Fruit fly (Drosophila melanogaster) whole organism, pupa: ENCODE measurements around the gene ppk17.

Source experiments
- CG10348 ChIP-seq: fragments of 200-800 bp; sonication (Bioruptor generic); IDR thresholded peaks from 2 replicates; pipeline ENCODE4 v1.3.6; 2022; ENCODE audit warnings: missing biosample characterization, missing genetic modification characterization
- CG32121 ChIP-seq: fragments of 200-800 bp; sonication (Bioruptor generic); IDR thresholded peaks from 2 replicates; pipeline ENCODE4 v1.3.6; 2022; ENCODE audit warnings: missing biosample characterization, missing genetic modification characterization
- CG8159 ChIP-seq: fragments of 200-800 bp; sonication (Bioruptor generic); optimal IDR thresholded peaks from 3 replicates; lab custom pipeline; 2018; ENCODE audit warnings: missing biosample characterization, mild to moderate bottlenecking, missing genetic modification characterization, moderate library complexity
- fd96Ca ChIP-seq: fragments of 200-800 bp; sonication (Bioruptor generic); IDR thresholded peaks from 3 replicates; pipeline ENCODE4 v1.3.6; 2022; ENCODE audit warnings: missing biosample characterization, missing genetic modification characterization

dm6 chr2L:16710677-16711076, 49.7 kb downstream of the ppk17 start:
- TF ChIP-seq CG10348 (GFP tag; lab: Robert Waterston, UW): no peak
- TF ChIP-seq CG32121 (GFP tag; lab: Robert Waterston, UW): no peak
- TF ChIP-seq fd96Ca (GFP tag; lab: Robert Waterston, UW): no peak
- no peak for TF ChIP-seq CG8159 (tag; lab: Kevin White, UChicago)
